Fruit fly (Drosophila melanogaster) S2 (cell line): ENCODE data around the gene RhoGEF3.

Experiments used
- CG8478 ChIP-seq: fragments of >200 bp; optimal IDR thresholded peaks from 2 replicates; lab custom pipeline; 2018
- CTCF ChIP-seq, 2 experiments: fragments of >200 bp; optimal IDR thresholded peaks; 2 replicates each; lab custom pipeline; 2018

The RhoGEF3 gene

dm6 chr3L:265808-266207 is 11.4 kb upstream of the RhoGEF3 start, which contains the start of gene CG34263:
Gene CG34263 (minus strand): TSS chr3L:265908.
- TF ChIP-seq CTCF (optimal IDR thresholded peaks at IDR 0.05; lab: Kevin White, UChicago) = no peak
- TF ChIP-seq CG8478 (lab: Kevin White, UChicago) = no peak

dm6 chr3L:267083-267482 is 10.2 kb upstream of the RhoGEF3 start, which contains the start of gene miple1:
Gene miple1 (plus strand): TSS chr3L:267299.
- TF ChIP-seq CG8478 (lab: Kevin White, UChicago) = no peak

DNA sequence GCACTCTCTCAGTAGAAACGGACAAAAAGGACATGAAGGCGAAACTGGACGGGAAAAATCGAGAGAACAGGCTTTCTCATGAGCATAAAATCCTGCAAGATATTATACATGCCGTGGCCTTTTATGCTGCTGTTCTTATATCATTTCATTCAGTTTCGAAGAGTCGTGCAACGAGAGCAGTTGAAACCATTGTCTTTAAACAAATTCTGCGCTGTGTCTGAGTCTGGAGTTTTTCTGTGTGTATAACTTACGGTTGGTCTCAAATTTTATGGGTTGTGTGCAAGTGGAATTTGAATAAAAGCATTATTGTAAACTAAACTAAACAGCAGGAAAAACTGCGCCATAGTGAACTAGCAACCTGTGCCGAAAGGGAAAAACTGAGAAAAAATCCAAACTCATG is 9.6 kb upstream of the RhoGEF3 start:
- TF ChIP-seq CTCF (optimal IDR thresholded peaks at IDR 0.05; lab: Kevin White, UChicago) = no peak
- no peak for TF ChIP-seq CG8478 (lab: Kevin White, UChicago)

- TF ChIP-seq CG8478 (lab: Kevin White, UChicago) = no peak
- no peak for TF ChIP-seq CTCF (optimal IDR thresholded peaks at IDR 0.05; lab: Kevin White, UChicago)
Observed at dm6 chr3L:270760-271500, 6.3 kb upstream of the RhoGEF3 start, which contains the start of gene miple2. Gene miple2 (plus strand): TSS chr3L:271200.

- no peak for TF ChIP-seq CG8478 (lab: Kevin White, UChicago)
- TF ChIP-seq CTCF (optimal IDR thresholded peaks at IDR 0.05; lab: Kevin White, UChicago) = no peak
Observed at dm6 chr3L:271501-272249, 5.6 kb upstream of the RhoGEF3 start.

- TF ChIP-seq CTCF (optimal IDR thresholded peaks at IDR 0.05; lab: Kevin White, UChicago) (no peak), CG8478 (lab: Kevin White, UChicago) (no peak)
Observed at dm6 chr3L:273291-273690, 3.9 kb upstream of the RhoGEF3 start, which contains the start of gene CG32845. Gene CG32845 (minus strand): TSS chr3L:273391.

dm6 chr3L:274855-275254 is 2.4 kb upstream of the RhoGEF3 start, which contains the start of gene ttm2:
Gene ttm2 (plus strand): TSS chr3L:275155.
- TF ChIP-seq CTCF (optimal IDR thresholded peaks at IDR 0.05; lab: Kevin White, UChicago) (no peak), CG8478 (lab: Kevin White, UChicago) (no peak)

DNA sequence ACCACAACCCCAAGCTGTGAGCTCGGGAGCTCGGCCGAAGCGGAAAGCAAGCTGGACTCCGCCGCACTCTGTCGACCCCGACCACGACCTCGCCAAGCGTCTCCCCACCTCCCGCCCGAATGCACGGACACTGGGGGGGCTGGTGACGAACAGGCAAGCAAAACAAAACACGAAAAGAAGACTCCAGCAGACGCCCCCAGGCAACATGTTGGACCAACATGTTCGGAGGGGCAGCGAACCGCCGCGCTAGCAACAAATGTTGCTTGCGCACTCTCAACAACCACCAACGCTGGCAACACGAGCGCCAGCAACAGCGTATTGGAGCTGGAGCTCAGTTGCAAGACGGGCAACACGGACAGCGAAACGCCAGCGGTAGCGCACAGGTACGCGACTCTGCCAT is 5.0 kb downstream of the RhoGEF3 start:
- TF ChIP-seq CG8478 (lab: Kevin White, UChicago) = no peak
- TF ChIP-seq CTCF (optimal IDR thresholded peaks at IDR 0.05; lab: Kevin White, UChicago) = no peak

dm6 chr3L:284253-284652 is 7.0 kb downstream of the RhoGEF3 start:
- TF ChIP-seq CG8478 (lab: Kevin White, UChicago) (no peak), CTCF (optimal IDR thresholded peaks at IDR 0.05; lab: Kevin White, UChicago) (no peak)

dm6 chr3L:291583-292145 is 14.4 kb downstream of the RhoGEF3 start:
- no peak for TF ChIP-seq CG8478 (lab: Kevin White, UChicago)
- TF ChIP-seq CTCF (optimal IDR thresholded peaks at IDR 0.05; lab: Kevin White, UChicago) = no peak

dm6 chr3L:292146-292776 is 15.0 kb downstream of the RhoGEF3 start:
- no peak for TF ChIP-seq CG8478 (lab: Kevin White, UChicago)
- peak; percentile 40 to 48 for TF ChIP-seq CTCF (optimal IDR thresholded peaks at IDR 0.05; lab: Kevin White, UChicago)

DNA sequence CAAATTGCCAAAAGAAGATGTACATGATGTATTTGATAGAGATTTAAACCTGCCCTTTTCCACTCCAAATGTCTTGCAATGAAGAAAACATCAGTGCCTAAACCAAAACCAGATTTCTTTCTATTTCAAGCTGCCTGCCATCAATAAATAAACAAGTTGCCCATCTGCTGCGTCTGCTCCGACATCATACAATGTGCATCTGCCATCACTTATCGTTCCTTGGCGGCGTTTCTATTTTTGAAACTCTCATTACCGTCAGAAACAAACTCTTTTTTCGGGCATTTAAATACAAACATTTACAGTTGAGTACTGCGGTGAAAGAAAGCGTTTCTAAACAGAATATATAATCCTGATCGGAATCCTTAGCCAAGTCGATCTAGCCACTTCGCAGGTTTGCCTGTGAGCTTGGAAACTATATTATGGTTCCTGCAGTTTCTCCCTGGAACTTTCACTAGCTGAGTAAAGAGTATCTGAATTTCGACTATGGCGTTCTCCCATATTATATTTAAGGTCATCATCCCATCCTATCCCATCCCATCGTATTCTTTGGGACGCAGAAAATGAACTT is 17.7 kb downstream of the RhoGEF3 start:
- TF ChIP-seq CG8478 (lab: Kevin White, UChicago) (no peak), CTCF (optimal IDR thresholded peaks at IDR 0.05; lab: Kevin White, UChicago) (no peak)

DNA sequence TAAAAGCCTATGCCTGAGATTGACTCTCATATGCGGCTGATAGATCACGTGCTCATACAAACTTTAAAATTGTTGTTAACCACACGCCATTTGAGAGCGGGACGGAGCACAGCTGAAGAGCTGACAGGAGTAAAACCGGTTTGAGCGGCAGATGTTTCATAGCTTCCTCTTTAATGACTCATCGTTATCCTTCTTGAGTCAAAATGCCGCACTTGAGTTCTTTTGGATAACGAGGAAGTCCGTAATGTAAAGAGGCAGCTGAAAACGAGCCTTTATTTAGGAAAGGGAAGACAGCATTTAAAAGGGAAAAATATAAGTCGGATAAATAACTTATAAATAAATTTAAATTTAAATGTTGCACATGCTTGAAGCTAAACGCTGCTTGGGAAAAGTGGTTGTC is 20.0 kb downstream of the RhoGEF3 start:
- no peak for TF ChIP-seq CTCF (optimal IDR thresholded peaks at IDR 0.05; lab: Kevin White, UChicago)
- TF ChIP-seq CG8478 (lab: Kevin White, UChicago) = no peak

- no peak for TF ChIP-seq CG8478 (lab: Kevin White, UChicago)
- no peak for TF ChIP-seq CTCF (optimal IDR thresholded peaks at IDR 0.05; lab: Kevin White, UChicago)
Observed at dm6 chr3L:298459-298858, 21.2 kb downstream of the RhoGEF3 start.
